Worm (Caenorhabditis elegans): ENCODE measurements around the gene grl-8.

The grl-8 gene

ce11 chrV:6694668-6695067 lies 38.2 kb downstream of the grl-8 start, which contains the start of gene W02F12.8:
W02F12.8 (minus strand) TSS chrV:6694768.
- peak; percentile 3 for TF ChIP-seq nhr-28 (tag; optimal IDR thresholded peaks at IDR 0.05)
- no peak for TF ChIP-seq set-16 (GFP tag; IDR thresholded peaks at IDR 0.05)

DNA sequence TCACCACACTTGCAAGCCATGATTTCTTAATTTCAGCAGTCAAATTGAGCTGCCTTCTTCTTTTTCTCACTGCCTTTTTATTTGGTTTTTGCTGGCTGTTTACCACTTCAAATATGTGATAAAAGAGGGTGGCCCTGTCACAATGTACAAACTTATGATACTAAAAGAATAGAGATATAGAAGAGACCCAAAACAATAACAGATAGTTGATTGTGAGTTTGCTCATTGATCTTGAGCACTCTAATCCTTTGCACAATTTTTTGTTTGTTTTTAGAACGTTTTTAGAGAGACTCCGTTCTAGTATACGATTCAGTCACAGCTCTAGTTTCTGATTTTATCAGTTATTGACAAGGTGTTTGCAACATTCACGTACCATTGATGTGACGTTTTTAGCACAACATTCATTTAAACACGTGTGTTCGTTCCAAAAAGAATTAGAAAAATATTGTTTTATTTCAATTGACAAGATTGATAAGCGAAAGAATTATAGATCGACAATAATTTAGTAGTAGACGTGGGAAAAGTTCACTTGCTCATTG lies 41.0 kb downstream of the grl-8 start, which contains the start of gene mtl-1:
Gene mtl-1 (minus strand): TSS at position 51 of the 539 bp plus-strand sequence.
- TF ChIP-seq mes-2 (tag; optimal IDR thresholded peaks at IDR 0.05; ENCODE audit: poor library complexity, severe bottlenecking) = no peak
- TF ChIP-seq dve-1 (tag; optimal IDR thresholded peaks at IDR 0.05; ENCODE audit: insufficient read depth) = peak; percentile 32
- peak; percentile 41 for TF ChIP-seq nhr-77 (tag; optimal IDR thresholded peaks at IDR 0.05)
- TF ChIP-seq mdl-1 (tag; optimal IDR thresholded peaks at IDR 0.05) = peak in 1 of 2 experiments; percentile 46
- TF ChIP-seq set-16 (GFP tag; IDR thresholded peaks at IDR 0.05) = no peak
- no peak for TF ChIP-seq ceh-82 (tag; optimal IDR thresholded peaks at IDR 0.05)
- TF ChIP-seq T20F7.1 (GFP tag; optimal IDR thresholded peaks at IDR 0.05) = peak; percentile 11
- TF ChIP-seq mxl-3 (GFP tag; optimal IDR thresholded peaks at IDR 0.05) = peak; percentile 11
- TF ChIP-seq aha-1 (tag) = peak; percentile 55
- peak; percentile 7 for TF ChIP-seq pqm-1 (tag; optimal IDR thresholded peaks at IDR 0.05)
- no peak for TF ChIP-seq D1046.2 (GFP tag; IDR thresholded peaks at IDR 0.05)
- TF ChIP-seq ztf-11 (tag; optimal IDR thresholded peaks at IDR 0.05) = no peak
- TF ChIP-seq nhr-41 (GFP tag; IDR thresholded peaks at IDR 0.05) = no peak
- no peak for TF ChIP-seq Y75B8A.6 (GFP tag; IDR thresholded peaks at IDR 0.05)
- TF ChIP-seq nhr-102 (tag; optimal IDR thresholded peaks at IDR 0.05) = peak; percentile 11
- TF ChIP-seq Y5F2A.4 (GFP tag; optimal IDR thresholded peaks at IDR 0.05) = no peak
- peak; percentile 2 for TF ChIP-seq ztf-7 (tag; optimal IDR thresholded peaks at IDR 0.05)
- peak; percentile 32 for TF ChIP-seq hlh-11 (tag; optimal IDR thresholded peaks at IDR 0.05)
- peak; percentile 43; the same call in 1 of the 2 replicates for TF ChIP-seq dmd-6 (GFP tag; IDR thresholded peaks at IDR 0.05)
- TF ChIP-seq nhr-28 (tag; optimal IDR thresholded peaks at IDR 0.05) = peak; percentile 78
- TF ChIP-seq daf-16 (GFP tag; optimal IDR thresholded peaks at IDR 0.05) = no peak
- TF ChIP-seq daf-16 (tag; optimal IDR thresholded peaks at IDR 0.05) = peak; percentile 87

- TF ChIP-seq mdl-1 (tag; optimal IDR thresholded peaks at IDR 0.05) (peak in 1 of 2 experiments; percentile 1), unc-62 (GFP tag; optimal IDR thresholded peaks at IDR 0.05 in 1 of 2) (peak in 1 of 2 experiments; percentile 22), unc-62 (tag; optimal IDR thresholded peaks at IDR 0.05) (no peak), nhr-28 (tag; optimal IDR thresholded peaks at IDR 0.05) (peak; percentile 16), ctbp-1 (GFP tag; IDR thresholded peaks at IDR 0.05) (no peak)
Observed at ce11 chrV:6690075-6690474, 42.8 kb downstream of the grl-8 start.

DNA sequence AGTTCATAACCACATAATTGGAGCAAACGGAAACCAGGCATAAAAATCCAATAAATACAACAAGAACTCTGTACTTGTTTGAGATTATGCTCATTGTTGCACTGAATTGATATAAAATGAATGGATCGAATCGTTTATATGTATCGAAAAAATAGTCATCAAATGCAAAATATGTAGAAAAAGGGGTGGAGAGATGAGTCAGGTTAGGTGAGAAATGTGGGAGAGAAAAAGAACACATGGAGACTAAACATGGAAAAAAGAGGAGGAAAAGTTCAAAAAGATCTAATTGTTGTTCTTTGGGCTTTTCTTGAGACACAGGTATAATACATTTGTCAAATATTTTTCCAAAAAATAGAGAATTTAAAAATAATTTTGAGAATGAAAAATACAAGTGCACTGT lies 44.5 kb downstream of the grl-8 start, which contains the start of gene K11G9.5:
Gene K11G9.5 (minus strand): TSS at position 101 of the 400 bp plus-strand sequence.
- no peak for TF ChIP-seq lin-29 (GFP tag; IDR thresholded peaks at IDR 0.05)
- no peak for TF ChIP-seq unc-62 (GFP tag; optimal IDR thresholded peaks at IDR 0.05 in 1 of 2)
- TF ChIP-seq unc-62 (tag; optimal IDR thresholded peaks at IDR 0.05) = no peak
- no peak for TF ChIP-seq F10B5.3 (tag; optimal IDR thresholded peaks at IDR 0.05)
- no peak for TF ChIP-seq zfp-3 (GFP tag; conservative IDR thresholded peaks at IDR 0.05)
- TF ChIP-seq hmg-1.1 (GFP tag; IDR thresholded peaks at IDR 0.05) = no peak
- no peak for TF ChIP-seq lin-1 (GFP tag; IDR thresholded peaks at IDR 0.05)
- TF ChIP-seq Y75B8A.6 (GFP tag; IDR thresholded peaks at IDR 0.05) = no peak
- no peak for TF ChIP-seq skn-1 (tag; optimal IDR thresholded peaks at IDR 0.05)
- no peak for TF ChIP-seq dve-1 (tag; optimal IDR thresholded peaks at IDR 0.05; ENCODE audit: insufficient read depth)
- no peak for TF ChIP-seq dmd-8 (GFP tag; IDR thresholded peaks at IDR 0.05)
- no peak for TF ChIP-seq egl-27 (tag; optimal IDR thresholded peaks at IDR 0.05)
- TF ChIP-seq duxl-1 (tag; optimal IDR thresholded peaks at IDR 0.05; ENCODE audit: poor library complexity) = no peak
- TF ChIP-seq snpc-1.2 (GFP tag; IDR thresholded peaks at IDR 0.05) = no peak
- TF ChIP-seq nhr-28 (tag; optimal IDR thresholded peaks at IDR 0.05) = no peak
- no peak for TF ChIP-seq ceh-28 (tag; optimal IDR thresholded peaks at IDR 0.05)
- TF ChIP-seq set-16 (GFP tag; IDR thresholded peaks at IDR 0.05) = no peak
- TF ChIP-seq attf-4 (tag; optimal IDR thresholded peaks at IDR 0.05) = no peak
- TF ChIP-seq mxl-3 (GFP tag; optimal IDR thresholded peaks at IDR 0.05) = no peak
- TF ChIP-seq ZK337.2 (GFP tag; IDR thresholded peaks at IDR 0.05) = no peak
